Worm (Caenorhabditis elegans) whole organism, mixed stage, embryonic: Measurements from ENCODE around the gene otpl-4.

Experiments
- M03D4.4 ChIP-seq: sonication (generic microtip); optimal IDR thresholded peaks from 2 replicates; lab custom pipeline; 2017; ENCODE audit warnings: mild to moderate bottlenecking, missing genetic modification characterization, missing compliant biosample characterization
- blmp-1 ChIP-seq: fragments of 150-350 bp; optimal IDR thresholded peaks from 2 replicates; lab custom pipeline; 2014; ENCODE audit warnings: missing biosample characterization, missing genetic modification characterization
- ceh-39 ChIP-seq: fragments of 150-350 bp; optimal IDR thresholded peaks from 2 replicates; lab custom pipeline; 2014; ENCODE audit warnings: missing biosample characterization, missing genetic modification characterization
- ceh-43 ChIP-seq: fragments of 200-800 bp; sonication (Bioruptor generic); optimal IDR thresholded peaks from 2 replicates; lab custom pipeline; 2018; ENCODE audit warnings: mild to moderate bottlenecking, missing genetic modification characterization, moderate library complexity, missing compliant biosample characterization
- ceh-83 ChIP-seq: fragments of 200-800 bp; sonication (Bioruptor generic); optimal IDR thresholded peaks from 2 replicates; lab custom pipeline; 2018; ENCODE audit warnings: mild to moderate bottlenecking, missing genetic modification characterization, missing compliant biosample characterization
- cnd-1 ChIP-seq: fragments of 200-800 bp; sonication (Bioruptor generic); optimal IDR thresholded peaks from 2 replicates; lab custom pipeline; 2018; ENCODE audit warnings: mild to moderate bottlenecking, missing genetic modification characterization, missing compliant biosample characterization
- elt-1 ChIP-seq: sonication (generic microtip); optimal IDR thresholded peaks from 2 replicates; lab custom pipeline; 2017; ENCODE audit warnings: missing genetic modification characterization, mild to moderate bottlenecking, missing compliant biosample characterization, antibody characterized with exemption, moderate library complexity, borderline replicate concordance; ENCODE audit not compliant: insufficient read depth
- elt-3 ChIP-seq: fragments of 150-350 bp; optimal IDR thresholded peaks from 2 replicates; lab custom pipeline; 2014; ENCODE audit warnings: missing biosample characterization, missing genetic modification characterization
- flh-1 ChIP-seq: fragments of 200-800 bp; sonication (Bioruptor generic); optimal IDR thresholded peaks from 2 replicates; lab custom pipeline; 2018; ENCODE audit warnings: mild to moderate bottlenecking, missing genetic modification characterization, moderate library complexity, missing compliant biosample characterization
- hlh-1 ChIP-seq: fragments of 150-350 bp; optimal IDR thresholded peaks from 2 replicates; lab custom pipeline; 2014; ENCODE audit warnings: missing biosample characterization, missing genetic modification reagents, missing genetic modification characterization
- lin-13 ChIP-seq: fragments of 150-350 bp; optimal IDR thresholded peaks from 2 replicates; lab custom pipeline; 2014; ENCODE audit warnings: missing biosample characterization, missing genetic modification characterization
- lin-32 ChIP-seq: fragments of 200-800 bp; sonication (Bioruptor generic); optimal IDR thresholded peaks from 2 replicates; lab custom pipeline; 2018; ENCODE audit warnings: mild to moderate bottlenecking, missing genetic modification characterization, missing compliant biosample characterization
- lsy-2 ChIP-seq: fragments of 150-350 bp; optimal IDR thresholded peaks from 2 replicates; lab custom pipeline; 2014; ENCODE audit warnings: missing biosample characterization, missing genetic modification characterization
- mep-1 ChIP-seq: fragments of 150-350 bp; optimal IDR thresholded peaks from 2 replicates; lab custom pipeline; 2017; ENCODE audit warnings: missing biosample characterization, missing genetic modification reagents, missing genetic modification characterization, inconsistent platforms
- mls-2 ChIP-seq: sonication (generic microtip); optimal IDR thresholded peaks from 2 replicates; lab custom pipeline; 2016; ENCODE audit warnings: mild to moderate bottlenecking, missing genetic modification characterization, moderate library complexity, missing compliant biosample characterization
- nhr-2 ChIP-seq: fragments of 150-350 bp; optimal IDR thresholded peaks from 2 replicates; lab custom pipeline; 2014; ENCODE audit warnings: missing biosample characterization, missing genetic modification characterization
- nhr-28 ChIP-seq: fragments of 150-350 bp; optimal IDR thresholded peaks from 2 replicates; lab custom pipeline; 2014; ENCODE audit warnings: missing biosample characterization, missing genetic modification characterization
- pha-4 ChIP-seq: fragments of 150-350 bp; optimal IDR thresholded peaks from 2 replicates; lab custom pipeline; 2018; ENCODE audit warnings: missing biosample characterization, missing genetic modification reagents, missing genetic modification characterization
- snpc-4 ChIP-seq: fragments of 150-350 bp; optimal IDR thresholded peaks from 2 replicates; lab custom pipeline; 2014; ENCODE audit warnings: missing biosample characterization, missing genetic modification characterization
- sptf-1 ChIP-seq: sonication (generic microtip); optimal IDR thresholded peaks from 2 replicates; lab custom pipeline; 2017; ENCODE audit warnings: mild to moderate bottlenecking, missing genetic modification characterization, moderate library complexity, missing compliant biosample characterization
- tbx-8 ChIP-seq: fragments of 200-800 bp; sonication (Bioruptor generic); optimal IDR thresholded peaks from 2 replicates; lab custom pipeline; 2018; ENCODE audit warnings: mild to moderate bottlenecking, missing genetic modification characterization, moderate library complexity, missing compliant biosample characterization
- unc-120 ChIP-seq: sonication (generic microtip); optimal IDR thresholded peaks from 2 replicates; lab custom pipeline; 2017; ENCODE audit warnings: missing genetic modification characterization, missing compliant biosample characterization; ENCODE audit not compliant: poor library complexity, severe bottlenecking
- unc-39 ChIP-seq: fragments of 150-350 bp; optimal IDR thresholded peaks from 2 replicates; lab custom pipeline; 2014; ENCODE audit warnings: missing biosample characterization, missing genetic modification characterization
- unc-62 ChIP-seq: fragments of 150-350 bp; optimal IDR thresholded peaks from 2 replicates; lab custom pipeline; 2014; ENCODE audit warnings: missing biosample characterization, missing genetic modification reagents, missing genetic modification characterization
- zip-8 ChIP-seq: fragments of 150-350 bp; optimal IDR thresholded peaks from 2 replicates; lab custom pipeline; 2014; ENCODE audit warnings: missing biosample characterization, missing genetic modification characterization
- ztf-11 ChIP-seq: fragments of 150-350 bp; optimal IDR thresholded peaks from 2 replicates; lab custom pipeline; 2014; ENCODE audit warnings: missing biosample characterization, missing genetic modification characterization

otpl-4 gene

DNA sequence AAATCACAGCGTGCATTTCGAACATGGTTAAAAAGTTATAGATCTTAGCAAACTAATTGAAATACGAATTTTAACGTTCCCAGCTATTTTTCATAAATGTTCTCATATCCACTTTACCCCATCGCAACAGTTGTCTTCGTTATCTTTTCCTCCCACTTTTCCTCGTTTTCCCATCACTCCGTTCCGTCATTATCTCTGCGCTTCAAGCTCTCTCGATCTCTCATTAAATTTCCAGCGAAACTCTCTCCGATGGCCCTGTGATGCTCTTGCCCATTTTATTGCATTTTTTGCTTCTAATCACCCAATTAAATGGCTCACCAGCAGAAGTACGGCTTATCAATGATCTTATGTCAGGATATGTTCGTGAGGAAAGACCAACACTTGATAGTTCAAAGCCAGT lies 15.3 kb downstream of the otpl-4 start, which contains the start of gene acr-15:
Gene acr-15, plus strand, starts transcription at position 236 of the 400 bp plus-strand sequence.
- TF ChIP-seq hlh-1 (tag; lab: Kevin White, UChicago) = peak; percentile 56
- no peak for TF ChIP-seq lsy-2
- no peak for TF ChIP-seq nhr-28 (tag; lab: Kevin White, UChicago)

ce11 chrV:8555955-8556354 lies 18.8 kb downstream of the otpl-4 start:
- TF ChIP-seq unc-120 (tag; lab: Kevin White, UChicago) (no peak), ceh-43 (GFP tag; lab: Kevin White, UChicago) (no peak), ztf-11 (tag; lab: Kevin White, UChicago) (no peak), zip-8 (tag; lab: Kevin White, UChicago) (no peak), lin-13 (tag; lab: Kevin White, UChicago) (no peak), lin-32 (no peak), blmp-1 (tag; lab: Kevin White, UChicago) (no peak), mep-1 (tag; lab: Kevin White, UChicago) (no peak), unc-39 (no peak), ceh-83 (GFP tag; lab: Kevin White, UChicago) (no peak), nhr-2 (tag; lab: Kevin White, UChicago) (no peak), snpc-4 (no peak), sptf-1 (tag; lab: Kevin White, UChicago) (no peak)

DNA sequence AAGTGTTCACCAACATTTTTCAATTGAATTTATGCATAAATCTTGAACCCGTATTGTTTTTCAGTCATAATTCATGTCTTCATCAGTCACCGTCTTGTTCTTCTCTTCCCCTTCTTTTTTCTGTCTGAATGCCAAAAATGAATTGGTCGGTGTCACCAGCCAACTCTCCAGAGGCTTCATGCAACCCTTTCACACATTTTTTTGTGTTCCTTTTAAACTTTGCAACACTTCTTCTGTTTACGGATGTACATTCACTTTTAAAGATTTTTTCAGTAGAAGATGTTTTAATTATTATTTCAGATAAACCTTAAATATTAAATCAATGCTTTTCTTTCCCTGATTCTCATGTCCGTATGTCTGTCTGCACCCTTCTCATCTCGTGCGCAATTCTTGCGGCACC lies 23.8 kb downstream of the otpl-4 start, which contains the start of gene acr-16:
Gene acr-16, plus strand, starts transcription at position 301 of the 400 bp plus-strand sequence.
- no peak for TF ChIP-seq mls-2 (tag; lab: Kevin White, UChicago)
- no peak for TF ChIP-seq elt-3
- no peak for TF ChIP-seq unc-120 (tag; lab: Kevin White, UChicago)
- TF ChIP-seq snpc-4 = no peak
- no peak for TF ChIP-seq M03D4.4
- TF ChIP-seq ztf-11 (tag; lab: Kevin White, UChicago) = no peak
- TF ChIP-seq ceh-39 (tag; lab: Kevin White, UChicago) = no peak
- TF ChIP-seq elt-1 (tag; lab: Kevin White, UChicago) = no peak

- TF ChIP-seq mls-2 (tag; lab: Kevin White, UChicago) = no peak
- no peak for TF ChIP-seq lin-13 (tag; lab: Kevin White, UChicago)
- no peak for TF ChIP-seq cnd-1 (tag; lab: Kevin White, UChicago)
- TF ChIP-seq nhr-2 (tag; lab: Kevin White, UChicago) = no peak
- TF ChIP-seq ceh-39 (tag; lab: Kevin White, UChicago) = no peak
- no peak for TF ChIP-seq unc-62
- TF ChIP-seq lin-32 = no peak
- TF ChIP-seq snpc-4 = no peak
- no peak for TF ChIP-seq ztf-11 (tag; lab: Kevin White, UChicago)
- TF ChIP-seq pha-4 (tag; lab: Kevin White, UChicago) = no peak
- TF ChIP-seq flh-1 (GFP tag; lab: Kevin White, UChicago) = no peak
Measured at ce11 chrV:8565075-8565474, 27.9 kb downstream of the otpl-4 start, which contains the start of gene F25G6.8. Gene F25G6.8, minus strand, starts transcription at chrV:8565175.

DNA sequence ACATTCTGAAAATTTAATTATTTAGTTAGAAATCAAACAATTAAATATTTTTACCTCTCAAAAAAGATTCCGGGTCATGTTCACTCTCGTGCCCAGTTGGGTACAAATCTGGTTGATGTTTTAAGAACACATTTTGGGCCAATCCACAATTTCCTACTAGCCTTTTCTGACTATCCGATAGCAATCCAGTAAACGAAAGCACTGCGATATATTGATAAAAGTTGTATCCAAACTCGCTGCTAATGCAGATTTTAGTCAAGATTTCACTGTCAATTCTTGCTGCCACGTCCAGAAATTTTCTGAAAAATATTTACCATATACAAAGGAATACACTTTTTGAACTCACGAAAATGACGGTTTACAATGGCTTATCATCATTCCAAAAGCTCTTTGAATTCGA lies 32.0 kb downstream of the otpl-4 start:
- no peak for TF ChIP-seq snpc-4
- TF ChIP-seq mls-2 (tag; lab: Kevin White, UChicago) = no peak
- no peak for TF ChIP-seq ceh-39 (tag; lab: Kevin White, UChicago)
- TF ChIP-seq zip-8 (tag; lab: Kevin White, UChicago) = no peak
- no peak for TF ChIP-seq lsy-2
- no peak for TF ChIP-seq unc-120 (tag; lab: Kevin White, UChicago)
- no peak for TF ChIP-seq lin-32
- no peak for TF ChIP-seq sptf-1 (tag; lab: Kevin White, UChicago)
- TF ChIP-seq blmp-1 (tag; lab: Kevin White, UChicago) = no peak
- TF ChIP-seq mep-1 (tag; lab: Kevin White, UChicago) = no peak
- no peak for TF ChIP-seq tbx-8

DNA sequence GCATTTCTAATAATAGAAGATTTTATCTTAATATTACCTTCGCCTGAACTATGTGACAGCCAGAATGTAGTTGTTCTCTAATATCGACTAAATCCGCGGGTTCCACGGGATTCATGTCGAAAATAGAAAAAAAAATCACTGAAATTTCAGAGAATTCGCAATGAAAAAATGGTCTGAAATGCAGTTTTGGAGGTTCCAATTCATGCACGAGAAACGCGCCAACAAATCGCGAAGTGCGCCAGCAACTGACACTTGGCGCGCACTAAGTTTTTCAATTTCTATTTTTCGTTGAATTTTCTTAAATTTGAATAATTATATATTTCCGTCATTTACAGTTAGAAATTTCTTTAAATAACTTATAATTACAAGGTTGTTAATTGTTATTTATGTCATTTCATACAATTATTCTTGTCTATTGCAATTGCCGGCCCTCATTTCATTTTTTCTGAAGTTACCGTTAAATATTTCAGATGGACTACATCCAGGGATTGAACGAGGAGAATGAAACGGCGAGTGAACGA lies 32.8 kb downstream of the otpl-4 start, which contains the start of the genes F25G6.9 and symk-1:
Gene F25G6.9, minus strand, starts transcription at position 160 of the 521 bp plus-strand sequence.
Gene symk-1, plus strand, starts transcription at position 471 of the 521 bp plus-strand sequence.
- TF ChIP-seq cnd-1 (tag; lab: Kevin White, UChicago) (no peak), lin-13 (tag; lab: Kevin White, UChicago) (peak; percentile 45), lsy-2 (peak; percentile 35)
